Worm (Caenorhabditis elegans) whole organism, midembryonic: ENCODE results near the gene ZK688.4.

Experiments
- cog-1 ChIP-seq: sonication (generic microtip); optimal IDR thresholded peaks from 2 replicates; lab custom pipeline; 2016; ENCODE audit warnings: missing genetic modification characterization, missing compliant biosample characterization
- ztf-29 ChIP-seq: fragments of 200-800 bp; sonication (Bioruptor generic); IDR thresholded peaks from 2 replicates; pipeline ENCODE4 v1.3.6; 2022; ENCODE audit warnings: missing genetic modification reagents, missing genetic modification characterization, missing compliant biosample characterization

DNA sequence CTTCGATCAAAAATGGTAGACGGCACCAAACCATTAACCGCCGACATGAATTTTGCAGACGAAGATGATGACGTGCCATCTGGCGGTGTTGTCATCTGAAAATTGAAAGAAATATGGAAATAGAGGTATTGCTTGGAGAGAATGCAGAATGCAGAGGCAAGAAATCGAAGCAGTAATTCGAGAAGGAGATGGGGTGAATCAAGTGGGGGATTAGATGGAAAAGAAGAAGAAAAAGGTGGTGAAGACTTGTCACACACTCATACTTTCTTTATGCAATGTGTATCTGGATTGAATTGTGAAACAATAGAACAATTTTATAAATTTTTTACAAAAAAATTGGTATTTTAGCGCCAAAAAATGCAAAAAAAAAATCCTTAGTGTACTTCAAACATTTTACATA, 30.0 kb downstream of the ZK688.4 start, which contains the start of gene tag-250:
- TF ChIP-seq ztf-29 = no peak
- no peak for TF ChIP-seq cog-1 (tag; lab: Kevin White, UChicago)
